Fruit fly (Drosophila melanogaster): ENCODE data around the gene squ.

The squ gene

dm6 chr2L:16643961-16644360 lies 35.9 kb upstream of the squ start:
- no peak for TF ChIP-seq Abd-B (GFP tag; optimal IDR thresholded peaks at IDR 0.05)
- no peak for TF ChIP-seq tai (GFP tag; optimal IDR thresholded peaks at IDR 0.05)
- TF ChIP-seq fru (GFP tag; optimal IDR thresholded peaks at IDR 0.05) = peak; percentile 68
- TF ChIP-seq usp (GFP tag; optimal IDR thresholded peaks at IDR 0.05) = no peak
- peak; percentile 54 for TF ChIP-seq HLH106 (tag; optimal IDR thresholded peaks at IDR 0.05)
- no peak for TF ChIP-seq CG32264 (GFP tag; optimal IDR thresholded peaks at IDR 0.05)
- TF ChIP-seq Myc (optimal IDR thresholded peaks at IDR 0.05) = no peak
- no peak for TF ChIP-seq Rel (GFP tag; optimal IDR thresholded peaks at IDR 0.05)
- no peak for TF ChIP-seq Rel (tag; optimal IDR thresholded peaks at IDR 0.05)
- TF ChIP-seq dmrt93B (GFP tag; optimal IDR thresholded peaks at IDR 0.05) = peak; percentile 39
- no peak for TF ChIP-seq Hr78 (GFP tag; optimal IDR thresholded peaks at IDR 0.05)
- peak in 1 of 2 experiments; percentile 74 for TF ChIP-seq foxo (GFP tag; optimal IDR thresholded peaks at IDR 0.05)
- no peak for TF ChIP-seq dl (GFP tag; optimal IDR thresholded peaks at IDR 0.05; ENCODE audit: insufficient read depth in 1 of 2, partially characterized antibody in 2 of 2)
- peak; percentile 47 for TF ChIP-seq br (GFP tag; optimal IDR thresholded peaks at IDR 0.05)
- TF ChIP-seq psq (GFP tag; optimal IDR thresholded peaks at IDR 0.05) = peak; percentile 58
- TF ChIP-seq Jra (GFP tag; optimal IDR thresholded peaks at IDR 0.05) = no peak
- TF ChIP-seq CrebA (GFP tag; optimal IDR thresholded peaks at IDR 0.05; ENCODE audit: borderline replicate concordance) = no peak
- TF ChIP-seq ey (GFP tag; optimal IDR thresholded peaks at IDR 0.05) = peak; percentile 69
- peak; percentile 7 for TF ChIP-seq CG9705 (GFP tag; optimal IDR thresholded peaks at IDR 0.05)
- TF ChIP-seq Hr83 (GFP tag; optimal IDR thresholded peaks at IDR 0.05; ENCODE audit: poor library complexity, severe bottlenecking) = no peak
- no peak for TF ChIP-seq Dfd (GFP tag; optimal IDR thresholded peaks at IDR 0.05)
- no peak for TF ChIP-seq jim (GFP tag; optimal IDR thresholded peaks at IDR 0.05)
- no peak for TF ChIP-seq N (GFP tag; optimal IDR thresholded peaks at IDR 0.05)
- no peak for TF ChIP-seq brk (GFP tag; optimal IDR thresholded peaks at IDR 0.05)
- peak; percentile 61 for TF ChIP-seq h (GFP tag; optimal IDR thresholded peaks at IDR 0.05)
- TF ChIP-seq Vsx2 (GFP tag; optimal IDR thresholded peaks at IDR 0.05; ENCODE audit: partially characterized antibody) = no peak
- TF ChIP-seq Mio (GFP tag; optimal IDR thresholded peaks at IDR 0.05) = no peak
- peak; percentile 42 for TF ChIP-seq Hnf4 (GFP tag; optimal IDR thresholded peaks at IDR 0.05)
- TF ChIP-seq rgr (GFP tag; optimal IDR thresholded peaks at IDR 0.05) = peak; percentile 56
- no peak for TF ChIP-seq GATAd (GFP tag; optimal IDR thresholded peaks at IDR 0.05)
- no peak for TF ChIP-seq pan (optimal IDR thresholded peaks at IDR 0.05)
- TF ChIP-seq dsf (GFP tag; optimal IDR thresholded peaks at IDR 0.05; ENCODE audit: borderline replicate concordance) = no peak
- no peak for TF ChIP-seq lola (GFP tag; optimal IDR thresholded peaks at IDR 0.05)
- TF ChIP-seq sv (GFP tag; optimal IDR thresholded peaks at IDR 0.05) = peak; percentile 40
- TF ChIP-seq Dif (GFP tag; optimal IDR thresholded peaks at IDR 0.05; ENCODE audit: partially characterized antibody) = no peak
- TF ChIP-seq OdsH (GFP tag; optimal IDR thresholded peaks at IDR 0.05) = peak; percentile 39
- TF ChIP-seq sage (GFP tag; optimal IDR thresholded peaks at IDR 0.05) = no peak
- TF ChIP-seq Sp1 (GFP tag; optimal IDR thresholded peaks at IDR 0.05) = peak; percentile 64
- TF ChIP-seq woc (GFP tag; optimal IDR thresholded peaks at IDR 0.05) = peak; percentile 20

DNA sequence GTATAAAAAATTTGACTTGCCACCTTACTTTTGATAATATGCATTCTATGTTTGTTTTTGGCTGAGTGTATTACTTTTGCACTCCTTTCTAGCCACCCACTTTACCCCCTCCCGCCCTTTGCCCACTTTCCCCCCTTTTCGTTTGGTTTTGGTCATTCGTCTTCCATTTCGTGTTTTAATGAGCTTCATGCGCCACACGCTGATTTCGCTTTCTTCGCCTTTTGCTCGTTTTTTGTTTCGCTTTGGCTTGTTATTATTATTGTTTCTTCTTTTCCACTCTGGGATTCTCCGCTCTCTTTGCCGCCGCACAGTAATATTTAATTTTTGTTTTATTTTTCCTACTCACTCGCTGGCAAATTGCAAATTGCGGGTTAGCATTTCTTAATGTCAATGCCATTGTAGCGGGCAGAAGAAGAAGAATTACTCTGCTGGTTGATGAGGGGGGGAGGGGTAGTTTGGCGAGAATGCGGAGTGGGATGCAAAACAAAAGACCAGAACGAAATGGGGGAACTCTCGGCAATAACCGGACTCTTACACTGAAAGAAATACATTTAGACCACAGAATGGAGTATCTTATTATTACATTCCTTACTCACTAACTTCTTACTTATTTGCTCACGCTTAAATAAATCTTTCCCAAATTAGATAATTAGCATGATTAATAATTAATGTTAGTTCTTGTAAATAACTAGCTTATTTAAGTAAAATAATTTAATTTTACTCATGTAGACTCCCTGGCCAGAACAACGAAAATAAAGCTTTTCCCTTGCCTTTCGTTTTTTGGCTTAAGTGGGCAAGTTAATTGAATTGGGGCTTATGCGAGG lies 34.2 kb upstream of the squ start:
- TF ChIP-seq fru (GFP tag; optimal IDR thresholded peaks at IDR 0.05) = peak; percentile 41
- TF ChIP-seq lola (GFP tag; optimal IDR thresholded peaks at IDR 0.05) = no peak
- TF ChIP-seq Myc (optimal IDR thresholded peaks at IDR 0.05) = no peak
- no peak for TF ChIP-seq sv (GFP tag; optimal IDR thresholded peaks at IDR 0.05)
- peak; percentile 10 for TF ChIP-seq ey (GFP tag; optimal IDR thresholded peaks at IDR 0.05)
- peak; percentile 80 for TF ChIP-seq psq (GFP tag; optimal IDR thresholded peaks at IDR 0.05)
- peak; percentile 29 for TF ChIP-seq OdsH (GFP tag; optimal IDR thresholded peaks at IDR 0.05)
- TF ChIP-seq brk (GFP tag; optimal IDR thresholded peaks at IDR 0.05) = no peak
- TF ChIP-seq HLH106 (tag; optimal IDR thresholded peaks at IDR 0.05) = peak; percentile 3
- TF ChIP-seq h (GFP tag; optimal IDR thresholded peaks at IDR 0.05) = peak; percentile 36
- no peak for TF ChIP-seq jim (GFP tag; optimal IDR thresholded peaks at IDR 0.05)
- TF ChIP-seq pan (optimal IDR thresholded peaks at IDR 0.05) = no peak
- TF ChIP-seq foxo (GFP tag; optimal IDR thresholded peaks at IDR 0.05) = peak in 1 of 2 experiments; percentile 16
- no peak for TF ChIP-seq Sp1 (GFP tag; optimal IDR thresholded peaks at IDR 0.05)
- no peak for TF ChIP-seq Rel (GFP tag; optimal IDR thresholded peaks at IDR 0.05)
- peak; percentile 86 for TF ChIP-seq Rel (tag; optimal IDR thresholded peaks at IDR 0.05)
- TF ChIP-seq woc (GFP tag; optimal IDR thresholded peaks at IDR 0.05) = no peak
- peak; percentile 16 for TF ChIP-seq br (GFP tag; optimal IDR thresholded peaks at IDR 0.05)

Data from whole organism, wandering third instar larva.